Worm (Caenorhabditis elegans) whole organism, L3 larva: ENCODE results near the gene Y39A3A.4.
"Not testable (repeated sequence)": the region's sequence is repeated elsewhere in the genome, so short reads cannot be mapped to it uniquely, and the experiment has no call there.

Experiments
- egl-5 ChIP-seq: fragments of 150-350 bp; optimal IDR thresholded peaks from 2 replicates; lab custom pipeline; 2017; ENCODE audit warnings: missing biosample characterization, missing genetic modification reagents, missing genetic modification characterization, inconsistent platforms
- elt-3 ChIP-seq, 3 experiments: fragments of 150-350 bp in 1 of 3; sonication (generic microtip) in 2 of 3; optimal IDR thresholded peaks; 2 replicates in 2 of 3; 4 replicates in 1 of 3; lab custom pipeline; 2014 to 2017; ENCODE audit warnings: missing biosample characterization in 3 of 3, missing genetic modification characterization in 3 of 3
- jun-1 ChIP-seq: fragments of 150-350 bp; optimal IDR thresholded peaks from 2 replicates; lab custom pipeline; 2014; ENCODE audit warnings: missing biosample characterization, missing genetic modification reagents, missing genetic modification characterization
- nhr-12 ChIP-seq: fragments of 150-350 bp; optimal IDR thresholded peaks from 2 replicates; lab custom pipeline; 2014; ENCODE audit warnings: missing biosample characterization, missing genetic modification characterization
- nhr-77 ChIP-seq: fragments of 150-350 bp; optimal IDR thresholded peaks from 2 replicates; lab custom pipeline; 2014; ENCODE audit warnings: missing biosample characterization, missing genetic modification characterization
- tbx-2 ChIP-seq: sonication (generic microtip); optimal IDR thresholded peaks from 2 replicates; lab custom pipeline; 2016; ENCODE audit warnings: mild to moderate bottlenecking, missing genetic modification characterization, missing compliant biosample characterization
- ztf-11 ChIP-seq: fragments of 150-350 bp; optimal IDR thresholded peaks from 2 replicates; lab custom pipeline; 2014; ENCODE audit warnings: missing biosample characterization, missing genetic modification characterization

- not testable (repeated sequence) for TF ChIP-seq jun-1 (tag; lab: Kevin White, UChicago); nhr-12 (tag; lab: Kevin White, UChicago); egl-5; tbx-2 (tag; lab: Kevin White, UChicago); nhr-77; elt-3 (tag; optimal IDR thresholded peaks at IDR 0.05; lab: Kevin White, UChicago); ztf-11
These were observed 6.1 kb upstream of the Y39A3A.4 start, which contains the start of gene cpt-3 for ce11 chrIII:2082519-2082918.
